Worm (Caenorhabditis elegans) whole organism, L1 larva: ENCODE measurements around the gene K12H4.6.

Experiments
- ama-1 ChIP-seq: fragments of 150-350 bp; optimal IDR thresholded peaks from 2 replicates; lab custom pipeline; 2014
- ceh-63 ChIP-seq: fragments of 200-800 bp; sonication (Bioruptor generic); optimal IDR thresholded peaks from 2 replicates; lab custom pipeline; 2018; ENCODE audit warnings: mild to moderate bottlenecking, missing genetic modification characterization, missing compliant biosample characterization
- ceh-88 ChIP-seq: fragments of 200-800 bp; sonication (Bioruptor generic); IDR thresholded peaks from 2 replicates; pipeline ENCODE4 v1.3.6; 2022; ENCODE audit warnings: missing genetic modification characterization, missing compliant biosample characterization
- ceh-90 ChIP-seq: sonication (generic microtip); optimal IDR thresholded peaks from 2 replicates; lab custom pipeline; 2016; ENCODE audit warnings: missing genetic modification characterization, missing compliant biosample characterization
- dpl-1 ChIP-seq, 3 experiments: fragments of 150-350 bp in 2 of 3; sonication (generic microtip) in 1 of 3; optimal IDR thresholded peaks; 2 replicates each; lab custom pipeline; 2014 to 2017; ENCODE audit warnings: missing biosample characterization in 3 of 3, missing genetic modification characterization in 3 of 3, missing genetic modification reagents in 3 of 3
- dsc-1 ChIP-seq: sonication (generic microtip); optimal IDR thresholded peaks from 2 replicates; lab custom pipeline; 2016; ENCODE audit warnings: mild to moderate bottlenecking, missing genetic modification characterization, missing compliant biosample characterization
- efl-1 ChIP-seq, 4 experiments: fragments of 150-350 bp; optimal IDR thresholded peaks in 3 of 4; peaks in 1 of 4; 1 replicate in 1 of 4; 2 replicates in 3 of 4; lab custom pipeline; 2014; ENCODE audit warnings: missing biosample characterization in 2 of 4, missing genetic modification characterization in 2 of 4, missing genetic modification reagents in 2 of 4
- egl-13 ChIP-seq: sonication (generic microtip); optimal IDR thresholded peaks from 2 replicates; lab custom pipeline; 2016; ENCODE audit warnings: missing genotype, missing genetic modification reagents, missing genetic modification characterization, missing compliant biosample characterization
- egl-27 ChIP-seq, 2 experiments: fragments of 150-350 bp in 1 of 2; sonication (generic microtip); optimal IDR thresholded peaks; 3 replicates each; lab custom pipeline; 2017 to 2018; ENCODE audit warnings: missing biosample characterization in 2 of 2, missing genetic modification characterization in 2 of 2, missing genetic modification reagents in 2 of 2
- elt-2 ChIP-seq: sonication (generic microtip); optimal IDR thresholded peaks from 2 replicates; lab custom pipeline; 2016; ENCODE audit warnings: missing genetic modification characterization, mild to moderate bottlenecking, inconsistent platforms, missing compliant biosample characterization, missing genetic modification reagents
- elt-3 ChIP-seq, 6 experiments: fragments of 150-350 bp in 1 of 6; sonication (generic microtip); optimal IDR thresholded peaks; 2 replicates each; lab custom pipeline; 2017 to 2018; ENCODE audit warnings: missing biosample characterization in 6 of 6, missing genetic modification characterization in 6 of 6, inconsistent platforms in 1 of 6
- fkh-4 ChIP-seq: sonication (generic microtip); optimal IDR thresholded peaks from 2 replicates; lab custom pipeline; 2016; ENCODE audit warnings: missing compliant biosample characterization, missing genetic modification characterization, borderline replicate concordance
- fkh-8 ChIP-seq: sonication (generic microtip); optimal IDR thresholded peaks from 2 replicates; lab custom pipeline; 2016; ENCODE audit warnings: mild to moderate bottlenecking, missing genetic modification characterization, missing compliant biosample characterization
- grh-1 ChIP-seq: fragments of 200-800 bp; sonication (Bioruptor generic); IDR thresholded peaks from 2 replicates; pipeline ENCODE4 v1.3.6; 2022; ENCODE audit warnings: missing genetic modification reagents, missing genetic modification characterization, missing compliant biosample characterization
- isw-1 ChIP-seq: fragments of 200-800 bp; sonication (Bioruptor generic); IDR thresholded peaks from 2 replicates; pipeline ENCODE4 v1.3.6; 2022; ENCODE audit warnings: missing genetic modification characterization, missing compliant biosample characterization
- lin-13 ChIP-seq: fragments of 150-350 bp; optimal IDR thresholded peaks from 2 replicates; lab custom pipeline; 2014; ENCODE audit warnings: missing biosample characterization, missing genetic modification reagents, missing genetic modification characterization
- lin-14 ChIP-seq: fragments of 200-800 bp; sonication (Bioruptor generic); optimal IDR thresholded peaks from 2 replicates; lab custom pipeline; 2018; ENCODE audit warnings: mild to moderate bottlenecking, missing genetic modification characterization, moderate library complexity, missing compliant biosample characterization
- lin-15B ChIP-seq: fragments of 150-350 bp; sonication (generic microtip); optimal IDR thresholded peaks from 3 replicates; lab custom pipeline; 2014; ENCODE audit warnings: missing biosample characterization, missing genetic modification characterization
- lin-39 ChIP-seq: fragments of 150-350 bp; optimal IDR thresholded peaks from 2 replicates; lab custom pipeline; 2014; ENCODE audit warnings: missing biosample characterization, missing genetic modification reagents, missing genetic modification characterization
- lsy-2 ChIP-seq, 2 experiments: fragments of 150-350 bp; optimal IDR thresholded peaks; 2 replicates each; lab custom pipeline; 2014; ENCODE audit warnings: missing biosample characterization in 2 of 2, missing genetic modification characterization in 2 of 2
- mab-9 ChIP-seq: fragments of 200-800 bp; sonication (Bioruptor generic); IDR thresholded peaks from 2 replicates; pipeline ENCODE4 v1.3.6; 2022; ENCODE audit warnings: missing genetic modification reagents, missing genetic modification characterization, missing compliant biosample characterization
- mdl-1 ChIP-seq, 2 experiments: fragments of 150-350 bp; optimal IDR thresholded peaks; 2 replicates each; lab custom pipeline; 2014 to 2017; ENCODE audit warnings: missing biosample characterization in 2 of 2, missing genetic modification characterization in 2 of 2, inconsistent platforms in 1 of 2
- nhr-12 ChIP-seq: sonication (generic microtip); optimal IDR thresholded peaks from 2 replicates; lab custom pipeline; 2017; ENCODE audit warnings: missing biosample characterization, missing genetic modification characterization
- nhr-19 ChIP-seq: fragments of 200-800 bp; sonication (Bioruptor generic); conservative IDR thresholded peaks from 2 replicates; pipeline ENCODE4 v1.3.6; 2022; ENCODE audit warnings: missing genetic modification characterization, missing compliant biosample characterization
- nhr-20 ChIP-seq: sonication (generic microtip); optimal IDR thresholded peaks from 2 replicates; lab custom pipeline; 2016; ENCODE audit warnings: mild to moderate bottlenecking, missing genetic modification characterization, missing compliant biosample characterization
- nhr-237 ChIP-seq: fragments of 150-350 bp; optimal IDR thresholded peaks from 2 replicates; lab custom pipeline; 2014; ENCODE audit warnings: missing biosample characterization, missing genetic modification characterization
- nhr-28 ChIP-seq: fragments of 150-350 bp; optimal IDR thresholded peaks from 2 replicates; lab custom pipeline; 2014; ENCODE audit warnings: missing biosample characterization, missing genetic modification characterization
- nhr-47 ChIP-seq: sonication (generic microtip); optimal IDR thresholded peaks from 2 replicates; lab custom pipeline; 2016; ENCODE audit warnings: mild to moderate bottlenecking, missing genetic modification characterization, moderate library complexity, missing compliant biosample characterization
- nhr-71 ChIP-seq: sonication (generic microtip); optimal IDR thresholded peaks from 2 replicates; lab custom pipeline; 2016; ENCODE audit warnings: mild to moderate bottlenecking, missing genetic modification characterization, moderate library complexity, missing compliant biosample characterization
- nhr-76 ChIP-seq: sonication (generic microtip); optimal IDR thresholded peaks from 2 replicates; lab custom pipeline; 2017; ENCODE audit warnings: missing biosample characterization, missing genetic modification characterization
- nhr-84 ChIP-seq: sonication (generic microtip); optimal IDR thresholded peaks from 2 replicates; lab custom pipeline; 2017; ENCODE audit warnings: missing biosample characterization, missing genetic modification characterization
- pag-3 ChIP-seq: sonication (generic microtip); optimal IDR thresholded peaks from 2 replicates; lab custom pipeline; 2017; ENCODE audit warnings: missing genetic modification characterization, mild to moderate bottlenecking, missing compliant biosample characterization, antibody characterized with exemption, borderline replicate concordance; ENCODE audit not compliant: insufficient read depth
- pax-3 ChIP-seq: fragments of 200-800 bp; sonication (Bioruptor generic); optimal IDR thresholded peaks from 2 replicates; lab custom pipeline; 2018; ENCODE audit warnings: mild to moderate bottlenecking, missing genetic modification characterization, moderate library complexity, missing compliant biosample characterization
- pqm-1 ChIP-seq: sonication (generic microtip); optimal IDR thresholded peaks from 3 replicates; lab custom pipeline; 2017; ENCODE audit warnings: missing biosample characterization, missing genetic modification characterization
- skn-1 ChIP-seq: fragments of 150-350 bp; optimal IDR thresholded peaks from 2 replicates; lab custom pipeline; 2014; ENCODE audit warnings: missing biosample characterization, missing genetic modification characterization
- snpc-4 ChIP-seq: fragments of 150-350 bp; optimal IDR thresholded peaks from 2 replicates; lab custom pipeline; 2014; ENCODE audit warnings: missing biosample characterization, missing genetic modification characterization
- snu-23 ChIP-seq: sonication (generic microtip); optimal IDR thresholded peaks from 2 replicates; lab custom pipeline; 2016; ENCODE audit warnings: missing genetic modification characterization, missing compliant biosample characterization
- sox-4 ChIP-seq: sonication (generic microtip); optimal IDR thresholded peaks from 2 replicates; lab custom pipeline; 2016; ENCODE audit warnings: missing genetic modification characterization, missing compliant biosample characterization
- sptf-1 ChIP-seq: fragments of 150-350 bp; optimal IDR thresholded peaks from 2 replicates; lab custom pipeline; 2014; ENCODE audit warnings: missing biosample characterization, missing genetic modification characterization
- swsn-7 ChIP-seq: sonication (generic microtip); optimal IDR thresholded peaks from 2 replicates; lab custom pipeline; 2016; ENCODE audit warnings: missing genetic modification characterization, missing compliant biosample characterization
- tbx-2 ChIP-seq: sonication (generic microtip); optimal IDR thresholded peaks from 2 replicates; lab custom pipeline; 2016; ENCODE audit warnings: missing genetic modification characterization, missing compliant biosample characterization
- tlp-1 ChIP-seq: fragments of 150-350 bp; optimal IDR thresholded peaks from 2 replicates; lab custom pipeline; 2014; ENCODE audit warnings: missing biosample characterization, missing genetic modification characterization
- unc-130 ChIP-seq: fragments of 150-350 bp; optimal IDR thresholded peaks from 2 replicates; lab custom pipeline; 2017; ENCODE audit warnings: missing biosample characterization, missing genetic modification characterization, inconsistent platforms
- unc-30 ChIP-seq: sonication (generic microtip); optimal IDR thresholded peaks from 2 replicates; lab custom pipeline; 2017; ENCODE audit warnings: missing biosample characterization, missing genetic modification characterization
- unc-86 ChIP-seq: sonication (generic microtip); optimal IDR thresholded peaks from 2 replicates; lab custom pipeline; 2016; ENCODE audit warnings: missing genetic modification characterization, missing compliant biosample characterization
- unc-98 ChIP-seq: fragments of 200-800 bp; sonication (Bioruptor generic); IDR thresholded peaks from 2 replicates; pipeline ENCODE4 v1.3.6; 2022; ENCODE audit warnings: missing genetic modification characterization, missing compliant biosample characterization
- vab-15 ChIP-seq: sonication (generic microtip); optimal IDR thresholded peaks from 2 replicates; lab custom pipeline; 2017; ENCODE audit warnings: missing genotype, mild to moderate bottlenecking, missing genetic modification characterization, missing compliant biosample characterization
- zag-1 ChIP-seq: fragments of 150-350 bp; optimal IDR thresholded peaks from 2 replicates; lab custom pipeline; 2014; ENCODE audit warnings: missing biosample characterization, missing genetic modification characterization
- zip-4 ChIP-seq: fragments of 200-800 bp; sonication (Bioruptor generic); optimal IDR thresholded peaks from 2 replicates; lab custom pipeline; 2018; ENCODE audit warnings: mild to moderate bottlenecking, missing genetic modification characterization, moderate library complexity, missing compliant biosample characterization
- ztf-4 ChIP-seq: fragments of 150-350 bp; optimal IDR thresholded peaks from 2 replicates; lab custom pipeline; 2014; ENCODE audit warnings: missing biosample characterization, missing genetic modification characterization

The K12H4.6 gene

ce11 chrIII:8022077-8022476, 20.6 kb downstream of the K12H4.6 start, which contains the start of gene F44B9.2 (continued):
- TF ChIP-seq mab-9 (no peak), nhr-19 (no peak)

- TF ChIP-seq egl-13, result peak; percentile 44
- TF ChIP-seq lsy-2 (tag; optimal IDR thresholded peaks at IDR 0.05; lab: Kevin White, UChicago), result peak; percentile 88 to 91
- peak; percentile 52 for TF ChIP-seq snpc-4 (tag; lab: Kevin White, UChicago)
- no peak for TF ChIP-seq nhr-28 (tag; lab: Kevin White, UChicago)
- TF ChIP-seq unc-130 (tag; lab: Kevin White, UChicago), result peak; percentile 73
- no peak for TF ChIP-seq sox-4 (tag; lab: Kevin White, UChicago)
- peak; percentile 38 for TF ChIP-seq zip-4 (GFP tag; lab: Kevin White, UChicago)
- TF ChIP-seq tlp-1 (tag; lab: Kevin White, UChicago), result no peak
- TF ChIP-seq tbx-2 (tag; lab: Kevin White, UChicago), result peak; percentile 91
- TF ChIP-seq lin-14 (GFP tag; lab: Kevin White, UChicago), result peak; percentile 90
- peak; percentile 82 for TF ChIP-seq skn-1 (tag; lab: Kevin White, UChicago)
- TF ChIP-seq snu-23 (GFP tag; lab: Kevin White, UChicago), result peak; percentile 91
- no peak for TF ChIP-seq ceh-90
- no peak for TF ChIP-seq sptf-1 (tag; lab: Kevin White, UChicago)
- TF ChIP-seq ama-1 (lab: Kevin White, UChicago), result no peak
- peak; percentile 85 for TF ChIP-seq swsn-7 (tag; lab: Kevin White, UChicago)
- TF ChIP-seq zag-1 (tag; lab: Kevin White, UChicago), result peak; percentile 10
- TF ChIP-seq fkh-8 (tag; lab: Kevin White, UChicago), result peak; percentile 80
- peak; percentile 36 for TF ChIP-seq lin-39 (tag; lab: Kevin White, UChicago)
- TF ChIP-seq pqm-1, result no peak
- no peak for TF ChIP-seq pag-3 (tag; lab: Kevin White, UChicago)
- TF ChIP-seq elt-3 (tag; optimal IDR thresholded peaks at IDR 0.05; lab: Kevin White, UChicago), result peak in 2 of 6 experiments; percentile 72 to 77
- TF ChIP-seq unc-30, result no peak
- TF ChIP-seq efl-1 (optimal IDR thresholded peaks at IDR 0.05; lab: Kevin White, UChicago), result peak; percentile 86 to 91
- TF ChIP-seq efl-1 (GFP tag; optimal IDR thresholded peaks at IDR 0.05 in 1 of 2; lab: Kevin White, UChicago), result peak; percentile 87 to 99
- TF ChIP-seq lin-15B (tag; lab: Kevin White, UChicago), result peak; percentile 80
- TF ChIP-seq nhr-237 (tag; lab: Kevin White, UChicago), result no peak
- TF ChIP-seq nhr-47 (tag; lab: Kevin White, UChicago), result peak; percentile 86
- TF ChIP-seq mab-9, result peak; percentile 52; the same call in 1 of the 2 replicates
- peak; percentile 83 for TF ChIP-seq lin-13
- no peak for TF ChIP-seq nhr-12 (tag; lab: Kevin White, UChicago)
- TF ChIP-seq nhr-20 (tag; lab: Kevin White, UChicago), result peak; percentile 76
- TF ChIP-seq egl-27 (tag; optimal IDR thresholded peaks at IDR 0.05; lab: Kevin White, UChicago), result peak in 1 of 2 experiments; percentile 6
- no peak for TF ChIP-seq nhr-76 (tag; lab: Kevin White, UChicago)
- TF ChIP-seq dpl-1 (GFP tag; optimal IDR thresholded peaks at IDR 0.05; lab: Kevin White, UChicago), result peak; percentile 78 to 88 (median 88)
- TF ChIP-seq nhr-84 (tag; lab: Kevin White, UChicago), result no peak
- TF ChIP-seq nhr-71 (tag; lab: Kevin White, UChicago), result peak; percentile 90
- peak; percentile 93 for TF ChIP-seq dsc-1 (tag; lab: Kevin White, UChicago)
- peak; percentile 78 for TF ChIP-seq grh-1
- TF ChIP-seq elt-2 (tag; lab: Kevin White, UChicago), result peak; percentile 32
- TF ChIP-seq fkh-4 (tag; lab: Kevin White, UChicago), result no peak
- no peak for TF ChIP-seq unc-98 (GFP tag; lab: Robert Waterston, UW)
- TF ChIP-seq unc-86 (tag; lab: Kevin White, UChicago), result peak; percentile 84
- TF ChIP-seq mdl-1 (tag; optimal IDR thresholded peaks at IDR 0.05; lab: Kevin White, UChicago), result peak in 1 of 2 experiments; percentile 64
- peak; percentile 76 for TF ChIP-seq nhr-19
- peak; percentile 62 for TF ChIP-seq ztf-4 (tag; lab: Kevin White, UChicago)
- TF ChIP-seq pax-3 (tag; lab: Kevin White, UChicago), result peak; percentile 9
- TF ChIP-seq ceh-63 (GFP tag; lab: Kevin White, UChicago), result no peak
- TF ChIP-seq isw-1 (GFP tag; lab: Robert Waterston, UW), result peak; percentile 74
- TF ChIP-seq ceh-88, result peak; percentile 19; the same call in 1 of the 2 replicates
- peak; percentile 64 for TF ChIP-seq vab-15
Measured at ce11 chrIII:8020823-8021332, 21.8 kb downstream of the K12H4.6 start, which contains the start of gene lin-36. TSS of gene lin-36 (minus strand) at chrIII:8020873.
